Worm (Caenorhabditis elegans) whole organism, midembryonic: ENCODE results near the gene Y37A1A.4.
A peak's percentile ranks its signal among the peaks of the same experiment; 100 is the strongest.

Source experiments
- T22C8.4 ChIP-seq: fragments of 200-800 bp; sonication (Bioruptor generic); IDR thresholded peaks from 2 replicates; pipeline ENCODE4 v1.3.6; 2022; ENCODE audit warnings: missing genetic modification characterization, missing compliant biosample characterization
- cog-1 ChIP-seq: sonication (generic microtip); optimal IDR thresholded peaks from 2 replicates; lab custom pipeline; 2016; ENCODE audit warnings: missing genetic modification characterization, missing compliant biosample characterization
- flt-1 ChIP-seq: fragments of 200-800 bp; sonication (Bioruptor generic); IDR thresholded peaks from 2 replicates; pipeline ENCODE4 v1.3.6; 2022; ENCODE audit warnings: missing genetic modification characterization, missing compliant biosample characterization
- klf-2 ChIP-seq: fragments of 200-800 bp; sonication (Bioruptor generic); conservative IDR thresholded peaks from 2 replicates; pipeline ENCODE4 v1.3.6; 2022; ENCODE audit warnings: missing genetic modification reagents, missing genetic modification characterization, missing compliant biosample characterization
- med-1 ChIP-seq: sonication (generic microtip); optimal IDR thresholded peaks from 2 replicates; lab custom pipeline; 2017; ENCODE audit warnings: missing genetic modification characterization, mild to moderate bottlenecking, missing compliant biosample characterization, antibody characterized with exemption, missing genetic modification reagents; ENCODE audit not compliant: insufficient read depth
- ref-1 ChIP-seq: fragments of 200-800 bp; sonication (Bioruptor generic); conservative IDR thresholded peaks from 2 replicates; pipeline ENCODE4 v1.3.6; 2022; ENCODE audit warnings: missing genetic modification reagents, missing genetic modification characterization, missing compliant biosample characterization
- tab-1 ChIP-seq: fragments of 200-800 bp; sonication (Bioruptor generic); IDR thresholded peaks from 2 replicates; pipeline ENCODE4 v1.3.6; 2022; ENCODE audit warnings: missing genetic modification characterization, missing compliant biosample characterization
- ztf-23 ChIP-seq: fragments of 200-800 bp; sonication (Bioruptor generic); IDR thresholded peaks from 2 replicates; pipeline ENCODE4 v1.3.6; 2022; ENCODE audit warnings: missing genetic modification reagents, missing genetic modification characterization, missing compliant biosample characterization
- ztf-29 ChIP-seq: fragments of 200-800 bp; sonication (Bioruptor generic); IDR thresholded peaks from 2 replicates; pipeline ENCODE4 v1.3.6; 2022; ENCODE audit warnings: missing genetic modification reagents, missing genetic modification characterization, missing compliant biosample characterization

The Y37A1A.4 gene

DNA sequence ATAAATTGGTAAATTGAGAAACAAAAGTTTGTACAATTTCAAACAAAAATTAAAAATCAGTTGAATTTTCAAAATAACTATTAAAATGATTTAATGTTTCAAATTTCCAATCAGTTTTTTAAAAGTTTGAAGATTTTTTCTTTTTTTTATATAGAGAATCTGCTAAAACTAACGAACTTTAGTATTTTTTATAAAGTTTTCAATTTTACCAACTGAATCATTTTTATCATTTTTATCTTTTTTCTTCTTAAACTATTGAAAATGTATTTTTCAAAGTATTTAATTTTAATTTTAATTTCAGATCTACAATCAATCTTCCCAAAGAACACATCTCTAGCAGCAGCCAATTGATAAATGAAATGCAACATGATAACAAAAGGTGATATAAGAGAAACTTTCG lies at the start of gene Y37A1A.4:
Gene Y37A1A.4, plus strand, starts transcription at position 301 of the 400 bp plus-strand sequence.
- TF ChIP-seq flt-1 (GFP tag; lab: Robert Waterston, UW) = no peak
- no peak for TF ChIP-seq cog-1 (tag; lab: Kevin White, UChicago)
- no peak for TF ChIP-seq klf-2 (GFP tag; lab: Robert Waterston, UW)
- TF ChIP-seq ref-1 (GFP tag; lab: Robert Waterston, UW) = no peak
- TF ChIP-seq ztf-23 = no peak
- no peak for TF ChIP-seq med-1

DNA sequence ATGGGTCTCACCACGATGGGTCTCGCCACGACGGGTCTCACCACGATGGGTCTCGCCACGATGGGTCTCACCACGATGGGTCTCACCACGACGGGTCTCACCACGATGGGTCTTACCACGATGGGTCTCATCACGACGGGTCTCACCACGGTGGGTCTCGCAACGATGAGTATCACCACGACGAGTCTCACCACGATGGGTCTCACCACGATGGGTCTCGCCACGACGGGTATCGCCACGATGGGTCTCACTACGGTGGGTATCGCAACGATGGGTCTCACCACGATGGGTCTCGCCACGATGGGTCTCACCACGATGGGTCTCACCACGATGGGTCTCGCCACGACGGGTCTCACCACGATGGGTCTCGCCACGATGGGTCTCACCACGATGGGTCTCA lies 49.8 kb upstream of the Y37A1A.4 start:
- peak; percentile 35; the same call in 1 of the 2 replicates for TF ChIP-seq klf-2 (GFP tag; lab: Robert Waterston, UW)

DNA sequence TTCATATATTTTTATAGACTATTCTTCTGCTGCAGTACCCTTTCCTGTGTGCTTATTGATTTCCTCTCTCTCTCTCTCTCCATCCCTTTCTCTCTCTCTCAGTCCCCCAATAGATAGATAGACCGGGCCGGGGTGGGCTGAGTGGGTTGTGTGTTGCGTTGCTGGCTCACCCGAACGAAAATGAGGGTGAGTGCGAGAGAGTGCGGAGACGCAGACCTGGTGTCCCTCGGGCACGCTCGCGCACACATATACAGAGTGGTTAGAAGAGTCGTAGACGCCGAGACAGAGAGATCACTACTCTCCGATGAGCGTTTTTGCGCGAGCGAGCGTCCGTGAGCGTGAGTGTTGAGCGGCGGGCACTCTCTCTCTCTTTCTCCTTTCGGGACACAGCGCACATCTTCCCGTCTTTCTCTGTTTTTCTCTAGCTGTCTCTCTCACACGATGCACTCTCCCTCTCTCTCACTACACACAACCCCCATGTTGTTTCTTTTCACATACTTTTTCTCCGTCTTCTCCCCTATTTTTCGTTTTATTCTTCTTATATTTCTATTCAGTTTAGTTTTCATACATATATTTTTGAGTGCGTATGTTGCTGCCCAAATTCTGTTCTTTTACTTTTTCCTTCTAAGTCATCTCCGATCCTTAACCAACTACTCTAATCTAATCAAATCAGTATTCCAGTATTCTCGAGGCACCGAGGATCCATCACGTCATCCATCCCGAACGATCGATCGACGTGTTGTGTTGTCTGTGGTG lies 46.6 kb upstream of the Y37A1A.4 start, which contains the start of gene lin-66:
Gene lin-66, plus strand, starts transcription at position 672 of the 756 bp plus-strand sequence.
- peak; percentile 19 for TF ChIP-seq med-1
- TF ChIP-seq ref-1 (GFP tag; lab: Robert Waterston, UW) = no peak; the same call in 1 of the 2 replicates
- no peak for TF ChIP-seq ztf-29 (GFP tag; lab: Robert Waterston, UW)
- no peak for TF ChIP-seq tab-1
- TF ChIP-seq T22C8.4 (GFP tag; lab: Robert Waterston, UW) = no peak
- no peak for TF ChIP-seq ztf-23
- TF ChIP-seq klf-2 (GFP tag; lab: Robert Waterston, UW) = no peak
- peak; percentile 75 for TF ChIP-seq flt-1 (GFP tag; lab: Robert Waterston, UW)
- peak; percentile 86 for TF ChIP-seq cog-1 (tag; lab: Kevin White, UChicago)

DNA sequence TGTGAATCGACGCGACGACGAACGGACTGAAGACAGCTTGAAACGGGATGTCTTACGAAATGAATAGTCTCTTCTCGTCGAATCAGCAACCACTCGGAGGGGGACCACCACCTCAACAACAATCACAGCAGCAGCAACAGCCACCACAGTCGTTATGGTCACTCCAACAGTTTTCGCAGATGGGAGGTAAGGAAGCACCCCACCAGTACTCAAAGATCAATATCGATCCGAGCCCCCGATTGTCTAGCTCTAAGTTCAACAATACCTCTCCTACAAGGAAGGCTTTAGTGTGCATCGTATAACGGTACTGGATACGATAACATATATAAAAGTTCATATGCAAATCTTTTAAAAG lies 46.0 kb upstream of the Y37A1A.4 start:
- TF ChIP-seq ref-1 (GFP tag; lab: Robert Waterston, UW) (no peak), flt-1 (GFP tag; lab: Robert Waterston, UW) (no peak), T22C8.4 (GFP tag; lab: Robert Waterston, UW) (no peak), cog-1 (tag; lab: Kevin White, UChicago) (no peak), ztf-29 (GFP tag; lab: Robert Waterston, UW) (no peak), tab-1 (no peak), klf-2 (GFP tag; lab: Robert Waterston, UW) (no peak), ztf-23 (no peak), med-1 (no peak)

DNA sequence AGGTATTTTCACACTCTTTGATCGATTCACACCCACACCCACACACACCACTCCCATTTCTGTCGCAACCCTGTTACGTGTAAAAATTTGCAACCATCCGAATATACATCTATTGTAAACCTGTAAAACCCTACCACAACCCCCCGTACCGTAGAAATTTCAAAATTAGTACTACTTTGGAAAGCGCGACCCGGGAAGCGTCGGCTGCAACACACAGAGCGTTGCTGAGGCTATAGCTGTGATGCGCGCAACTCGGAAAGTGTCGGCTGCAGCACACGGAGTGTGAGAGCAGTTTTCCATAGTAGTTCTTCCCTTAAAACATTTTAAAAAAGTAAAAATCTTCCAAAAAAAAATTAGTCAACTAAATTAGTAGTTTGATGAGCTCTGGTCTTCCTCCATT lies 41.1 kb upstream of the Y37A1A.4 start:
- TF ChIP-seq ztf-23 (0 out of 2 replicates have a peak, but pooled peaks have one; percentile 10), flt-1 (GFP tag; lab: Robert Waterston, UW) (no peak), ref-1 (GFP tag; lab: Robert Waterston, UW) (0 out of 2 replicates have a peak, but pooled peaks have one; percentile 17), T22C8.4 (GFP tag; lab: Robert Waterston, UW) (no peak)

DNA sequence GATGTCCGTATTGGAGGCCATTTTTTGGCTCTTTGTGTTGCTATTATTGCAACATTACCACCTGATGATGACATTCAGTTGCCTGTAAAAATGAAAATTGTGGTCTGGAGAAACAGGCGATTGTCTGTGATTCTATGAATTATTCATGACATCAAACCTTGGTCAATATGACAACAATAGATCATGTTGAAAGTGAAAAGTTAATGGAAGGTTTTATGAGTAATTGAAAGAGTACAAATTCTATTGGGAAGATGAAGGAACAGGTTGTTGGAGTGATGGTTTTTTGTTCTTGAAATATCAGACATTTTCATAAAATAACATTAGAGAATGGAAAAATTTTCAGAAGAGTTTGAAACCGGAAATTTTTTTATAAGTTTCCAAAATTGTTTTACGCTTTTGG lies 31.4 kb upstream of the Y37A1A.4 start, which contains the start of gene Y37A1A.3:
Gene Y37A1A.3, minus strand, starts transcription at position 101 of the 400 bp plus-strand sequence.
- TF ChIP-seq tab-1 (no peak), ztf-23 (no peak), ref-1 (GFP tag; lab: Robert Waterston, UW) (no peak), ztf-29 (GFP tag; lab: Robert Waterston, UW) (no peak), T22C8.4 (GFP tag; lab: Robert Waterston, UW) (no peak)

DNA sequence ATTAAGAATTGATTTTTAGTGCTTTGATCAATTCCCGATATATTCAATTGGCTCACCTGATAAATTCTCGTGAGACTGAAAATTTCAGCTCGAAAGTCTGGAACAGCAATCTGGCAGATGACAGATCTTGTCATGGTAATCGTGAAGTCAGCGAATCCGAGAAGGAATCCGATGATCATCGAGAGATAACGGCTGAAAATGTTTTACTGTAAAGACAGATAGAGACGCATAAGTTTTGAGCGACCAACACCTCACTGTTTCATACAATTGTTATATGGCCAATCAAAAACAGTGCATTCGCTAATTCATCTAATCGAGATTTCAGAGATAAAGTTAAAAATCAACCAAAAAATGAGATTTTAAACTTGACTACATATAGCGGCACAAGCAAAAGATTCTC lies 27.8 kb upstream of the Y37A1A.4 start:
- TF ChIP-seq tab-1 (no peak), ztf-29 (GFP tag; lab: Robert Waterston, UW) (no peak), ref-1 (GFP tag; lab: Robert Waterston, UW) (no peak), cog-1 (tag; lab: Kevin White, UChicago) (no peak), flt-1 (GFP tag; lab: Robert Waterston, UW) (no peak), klf-2 (GFP tag; lab: Robert Waterston, UW) (no peak), ztf-23 (no peak), T22C8.4 (GFP tag; lab: Robert Waterston, UW) (no peak), med-1 (no peak)

DNA sequence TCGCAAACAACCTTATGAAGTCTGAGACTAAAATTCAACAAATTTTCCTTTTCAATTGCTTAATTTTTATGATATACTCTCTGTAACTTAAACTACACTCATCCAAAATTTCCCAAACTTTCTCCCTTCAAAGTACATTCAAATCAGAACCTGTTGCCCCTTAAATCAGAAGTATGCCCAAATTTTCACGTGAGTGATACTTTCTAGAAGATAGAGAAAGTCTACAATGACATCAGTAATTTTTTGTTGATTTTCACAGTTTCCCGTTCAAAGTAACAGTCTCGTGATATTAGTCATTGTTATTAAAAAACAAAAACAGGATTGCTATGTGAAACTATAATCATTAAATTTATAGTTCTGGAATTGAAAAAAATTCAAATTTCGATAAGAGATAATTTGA lies 23.3 kb upstream of the Y37A1A.4 start:
- TF ChIP-seq flt-1 (GFP tag; lab: Robert Waterston, UW) = no peak
- no peak for TF ChIP-seq T22C8.4 (GFP tag; lab: Robert Waterston, UW)
- no peak for TF ChIP-seq tab-1
- TF ChIP-seq med-1 = no peak
- no peak for TF ChIP-seq ztf-29 (GFP tag; lab: Robert Waterston, UW)
- TF ChIP-seq cog-1 (tag; lab: Kevin White, UChicago) = no peak
- TF ChIP-seq ztf-23 = no peak
- TF ChIP-seq ref-1 (GFP tag; lab: Robert Waterston, UW) = no peak
- no peak for TF ChIP-seq klf-2 (GFP tag; lab: Robert Waterston, UW)

DNA sequence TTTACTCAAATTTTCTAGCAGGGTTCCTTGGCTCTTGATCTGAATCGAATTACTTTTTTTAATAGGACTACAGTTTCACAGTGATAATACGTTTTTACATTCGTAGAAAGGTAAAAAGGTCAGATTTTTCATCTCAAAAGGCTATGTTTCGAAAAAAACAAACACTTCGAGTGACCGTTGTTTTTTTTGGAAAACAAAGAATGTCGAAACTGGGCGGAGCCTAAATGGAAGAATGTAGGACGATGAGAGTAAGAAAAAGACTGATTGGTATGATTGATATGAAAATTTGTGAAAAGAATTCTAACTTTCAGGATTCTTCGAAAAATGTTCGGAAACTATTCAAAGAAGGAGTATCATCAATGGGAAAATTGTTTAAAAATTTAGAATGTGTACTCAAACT lies 21.3 kb upstream of the Y37A1A.4 start, which contains the start of gene Y37A1A.2:
Gene Y37A1A.2, minus strand, starts transcription at position 101 of the 400 bp plus-strand sequence.
- TF ChIP-seq ref-1 (GFP tag; lab: Robert Waterston, UW) = no peak
- TF ChIP-seq med-1 = no peak
- no peak for TF ChIP-seq flt-1 (GFP tag; lab: Robert Waterston, UW)
- no peak for TF ChIP-seq T22C8.4 (GFP tag; lab: Robert Waterston, UW)
- no peak for TF ChIP-seq tab-1
- no peak for TF ChIP-seq cog-1 (tag; lab: Kevin White, UChicago)
- TF ChIP-seq klf-2 (GFP tag; lab: Robert Waterston, UW) = no peak
- TF ChIP-seq ztf-29 (GFP tag; lab: Robert Waterston, UW) = no peak
- TF ChIP-seq ztf-23 = no peak

DNA sequence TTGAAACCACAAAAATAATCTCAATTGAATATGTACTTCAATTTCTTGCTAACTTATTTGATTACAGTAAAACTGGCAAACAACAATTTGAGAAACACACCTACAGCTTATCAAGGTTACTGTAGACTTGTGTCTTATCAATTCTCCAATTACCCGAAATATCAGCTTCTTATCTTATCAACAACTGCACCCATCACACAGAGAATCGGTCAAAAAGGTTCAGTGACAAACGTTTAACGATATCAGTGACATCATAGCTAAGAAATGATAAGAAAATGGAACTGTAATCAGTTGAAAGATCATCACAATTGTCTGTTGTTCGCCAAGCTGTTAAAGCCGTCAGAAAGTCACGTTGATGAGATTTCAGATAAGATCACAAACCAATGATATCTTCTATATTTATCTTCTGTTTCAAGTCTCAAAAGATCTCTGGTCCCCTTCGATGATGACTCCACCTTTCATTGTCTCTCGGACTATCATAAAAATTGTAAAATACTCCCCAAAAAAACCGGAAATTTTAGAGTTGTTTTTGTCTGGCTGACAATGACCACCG lies 14.9 kb upstream of the Y37A1A.4 start:
- TF ChIP-seq T22C8.4 (GFP tag; lab: Robert Waterston, UW) = no peak
- no peak for TF ChIP-seq klf-2 (GFP tag; lab: Robert Waterston, UW)
- TF ChIP-seq med-1 = no peak
- TF ChIP-seq flt-1 (GFP tag; lab: Robert Waterston, UW) = no peak
- no peak for TF ChIP-seq tab-1
- no peak for TF ChIP-seq ztf-29 (GFP tag; lab: Robert Waterston, UW)
- TF ChIP-seq cog-1 (tag; lab: Kevin White, UChicago) = no peak
- TF ChIP-seq ref-1 (GFP tag; lab: Robert Waterston, UW) = no peak
- TF ChIP-seq ztf-23 = no peak
